Fruit fly (Drosophila melanogaster): ENCODE results near the gene Ntl.
A peak's percentile ranks its signal among the peaks of the same experiment; 100 is the strongest.

Gene Ntl

dm6 chr2L:7711034-7711685 is 480 bp downstream of the Ntl start:
- no peak for TF ChIP-seq CG9705 (GFP tag; optimal IDR thresholded peaks at IDR 0.05)
- TF ChIP-seq Abd-B (GFP tag; optimal IDR thresholded peaks at IDR 0.05) = no peak
- no peak for TF ChIP-seq Hr83 (GFP tag; optimal IDR thresholded peaks at IDR 0.05; ENCODE audit: poor library complexity, severe bottlenecking)
- TF ChIP-seq jim (GFP tag; optimal IDR thresholded peaks at IDR 0.05) = no peak
- TF ChIP-seq GATAd (GFP tag; optimal IDR thresholded peaks at IDR 0.05) = no peak
- TF ChIP-seq N (GFP tag; optimal IDR thresholded peaks at IDR 0.05) = no peak

dm6 chr2L:7716545-7716944 is 5.9 kb downstream of the Ntl start, which contains the start of gene CG33296:
CG33296 (minus strand) TSS chr2L:7716645.
- no peak for TF ChIP-seq Rel (GFP tag; optimal IDR thresholded peaks at IDR 0.05)
- no peak for TF ChIP-seq Rel (tag; optimal IDR thresholded peaks at IDR 0.05)
- TF ChIP-seq usp (GFP tag; optimal IDR thresholded peaks at IDR 0.05) = no peak
- TF ChIP-seq Sp1 (GFP tag; optimal IDR thresholded peaks at IDR 0.05) = no peak
- TF ChIP-seq Hr78 (GFP tag; optimal IDR thresholded peaks at IDR 0.05) = no peak
- no peak for TF ChIP-seq Dif (GFP tag; optimal IDR thresholded peaks at IDR 0.05; ENCODE audit: partially characterized antibody)
- no peak for TF ChIP-seq dmrt93B (GFP tag; optimal IDR thresholded peaks at IDR 0.05)
- no peak for TF ChIP-seq dsf (GFP tag; optimal IDR thresholded peaks at IDR 0.05; ENCODE audit: borderline replicate concordance)
- TF ChIP-seq woc (GFP tag; optimal IDR thresholded peaks at IDR 0.05) = no peak
- no peak for TF ChIP-seq sage (GFP tag; optimal IDR thresholded peaks at IDR 0.05)
- no peak for TF ChIP-seq br (GFP tag; optimal IDR thresholded peaks at IDR 0.05)
- no peak for TF ChIP-seq CG9705 (GFP tag; optimal IDR thresholded peaks at IDR 0.05)
- TF ChIP-seq CrebA (GFP tag; optimal IDR thresholded peaks at IDR 0.05; ENCODE audit: borderline replicate concordance) = no peak
- TF ChIP-seq Hr83 (GFP tag; optimal IDR thresholded peaks at IDR 0.05; ENCODE audit: poor library complexity, severe bottlenecking) = no peak
- TF ChIP-seq OdsH (GFP tag; optimal IDR thresholded peaks at IDR 0.05) = no peak
- TF ChIP-seq HLH106 (tag; optimal IDR thresholded peaks at IDR 0.05) = no peak
- TF ChIP-seq Hnf4 (GFP tag; optimal IDR thresholded peaks at IDR 0.05) = no peak
- TF ChIP-seq foxo (GFP tag; optimal IDR thresholded peaks at IDR 0.05) = no peak
- TF ChIP-seq sv (GFP tag; optimal IDR thresholded peaks at IDR 0.05) = no peak
- TF ChIP-seq Myc (optimal IDR thresholded peaks at IDR 0.05) = no peak
- no peak for TF ChIP-seq Mio (GFP tag; optimal IDR thresholded peaks at IDR 0.05)

- TF ChIP-seq foxo (GFP tag; optimal IDR thresholded peaks at IDR 0.05) (no peak), CrebA (GFP tag; optimal IDR thresholded peaks at IDR 0.05; ENCODE audit: borderline replicate concordance) (no peak), Myc (optimal IDR thresholded peaks at IDR 0.05) (no peak), Hnf4 (GFP tag; optimal IDR thresholded peaks at IDR 0.05) (no peak), N (GFP tag; optimal IDR thresholded peaks at IDR 0.05) (no peak), Dfd (GFP tag; optimal IDR thresholded peaks at IDR 0.05) (no peak)
These were observed 8.7 kb downstream of the Ntl start, which contains the start of gene CG13793 for dm6 chr2L:7719387-7719786. CG13793 (minus strand) TSS chr2L:7719487.

- TF ChIP-seq CrebA (GFP tag; optimal IDR thresholded peaks at IDR 0.05; ENCODE audit: borderline replicate concordance) = no peak
- no peak for TF ChIP-seq Myc (optimal IDR thresholded peaks at IDR 0.05)
- TF ChIP-seq Dfd (GFP tag; optimal IDR thresholded peaks at IDR 0.05) = peak; percentile 69
- TF ChIP-seq sage (GFP tag; optimal IDR thresholded peaks at IDR 0.05) = no peak
- TF ChIP-seq ey (GFP tag; optimal IDR thresholded peaks at IDR 0.05) = no peak
These were observed 11.4 kb downstream of the Ntl start for dm6 chr2L:7722102-7722501.

dm6 chr2L:7722723-7723122 is 12.0 kb downstream of the Ntl start, which contains the start of gene CG13794:
CG13794 (minus strand) TSS chr2L:7722823.
- TF ChIP-seq Hr83 (GFP tag; optimal IDR thresholded peaks at IDR 0.05; ENCODE audit: poor library complexity, severe bottlenecking) = no peak
- no peak for TF ChIP-seq ey (GFP tag; optimal IDR thresholded peaks at IDR 0.05)
- TF ChIP-seq sage (GFP tag; optimal IDR thresholded peaks at IDR 0.05) = no peak
- TF ChIP-seq pan (optimal IDR thresholded peaks at IDR 0.05) = no peak
- no peak for TF ChIP-seq Hr78 (GFP tag; optimal IDR thresholded peaks at IDR 0.05)
- TF ChIP-seq GATAd (GFP tag; optimal IDR thresholded peaks at IDR 0.05) = no peak
- no peak for TF ChIP-seq Myc (optimal IDR thresholded peaks at IDR 0.05)
- TF ChIP-seq Sp1 (GFP tag; optimal IDR thresholded peaks at IDR 0.05) = no peak
- no peak for TF ChIP-seq br (GFP tag; optimal IDR thresholded peaks at IDR 0.05)
- no peak for TF ChIP-seq foxo (GFP tag; optimal IDR thresholded peaks at IDR 0.05)
- TF ChIP-seq Vsx2 (GFP tag; optimal IDR thresholded peaks at IDR 0.05; ENCODE audit: partially characterized antibody) = no peak
- no peak for TF ChIP-seq dmrt93B (GFP tag; optimal IDR thresholded peaks at IDR 0.05)
